Worm (Caenorhabditis elegans) whole organism, L1 larva: Measurements from ENCODE around the gene ZK666.14.

Source experiments
- efl-3 ChIP-seq: fragments of 200-800 bp; sonication (Bioruptor generic); optimal IDR thresholded peaks from 2 replicates; lab custom pipeline; 2018; ENCODE audit warnings: mild to moderate bottlenecking, missing genetic modification characterization, missing compliant biosample characterization
- elt-3 ChIP-seq, 6 experiments: fragments of 150-350 bp in 1 of 6; sonication (generic microtip); optimal IDR thresholded peaks; 2 replicates each; lab custom pipeline; 2017 to 2018; ENCODE audit warnings: missing biosample characterization in 6 of 6, missing genetic modification characterization in 6 of 6, inconsistent platforms in 1 of 6
- fos-1 ChIP-seq: fragments of 150-350 bp; optimal IDR thresholded peaks from 2 replicates; lab custom pipeline; 2014; ENCODE audit warnings: missing biosample characterization, missing genetic modification characterization
- lin-13 ChIP-seq: fragments of 150-350 bp; optimal IDR thresholded peaks from 2 replicates; lab custom pipeline; 2014; ENCODE audit warnings: missing biosample characterization, missing genetic modification reagents, missing genetic modification characterization
- lin-35 ChIP-seq, 2 experiments: fragments of 150-350 bp; optimal IDR thresholded peaks; 2 replicates each; lab custom pipeline; 2014; ENCODE audit warnings: missing biosample characterization in 2 of 2, missing genetic modification characterization in 2 of 2, missing genetic modification reagents in 2 of 2
- nhr-11 ChIP-seq: fragments of 150-350 bp; optimal IDR thresholded peaks from 2 replicates; lab custom pipeline; 2014; ENCODE audit warnings: missing biosample characterization, missing genetic modification characterization
- nhr-12 ChIP-seq: sonication (generic microtip); optimal IDR thresholded peaks from 2 replicates; lab custom pipeline; 2017; ENCODE audit warnings: missing biosample characterization, missing genetic modification characterization
- nhr-28 ChIP-seq: fragments of 150-350 bp; optimal IDR thresholded peaks from 2 replicates; lab custom pipeline; 2014; ENCODE audit warnings: missing biosample characterization, missing genetic modification characterization
- nhr-77 ChIP-seq: fragments of 150-350 bp; optimal IDR thresholded peaks from 2 replicates; lab custom pipeline; 2014; ENCODE audit warnings: missing biosample characterization, missing genetic modification characterization
- skn-1 ChIP-seq: fragments of 150-350 bp; optimal IDR thresholded peaks from 2 replicates; lab custom pipeline; 2014; ENCODE audit warnings: missing biosample characterization, missing genetic modification characterization
- snu-23 ChIP-seq: sonication (generic microtip); optimal IDR thresholded peaks from 2 replicates; lab custom pipeline; 2016; ENCODE audit warnings: missing genetic modification characterization, missing compliant biosample characterization
- tbx-2 ChIP-seq: sonication (generic microtip); optimal IDR thresholded peaks from 2 replicates; lab custom pipeline; 2016; ENCODE audit warnings: missing genetic modification characterization, missing compliant biosample characterization

DNA sequence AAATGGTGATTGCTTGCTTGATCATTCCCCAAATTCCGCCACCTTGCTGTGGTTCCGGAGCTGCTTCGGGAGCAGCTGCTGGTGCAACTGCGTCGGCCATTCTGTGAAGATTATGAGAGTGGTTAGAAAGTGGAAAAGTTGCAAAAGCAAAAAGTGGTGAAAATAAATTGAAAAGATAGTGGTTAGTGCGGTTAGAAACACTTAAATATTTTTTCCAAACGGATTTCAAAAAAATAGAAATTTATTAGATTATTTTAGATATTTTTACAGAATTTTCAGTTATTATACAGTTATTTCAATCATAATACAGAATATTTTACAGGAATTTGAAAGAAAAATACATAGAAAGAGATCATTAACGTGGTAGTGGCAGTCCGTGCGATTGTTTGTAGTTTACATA is 43.0 kb downstream of the ZK666.14 start, which contains the start of gene R166.2:
- no peak for TF ChIP-seq nhr-28 (tag; lab: Kevin White, UChicago)
- no peak for TF ChIP-seq lin-35 (GFP tag; optimal IDR thresholded peaks at IDR 0.05; lab: Kevin White, UChicago)
- TF ChIP-seq nhr-12: no peak
- TF ChIP-seq tbx-2 (tag; lab: Kevin White, UChicago): no peak
- no peak for TF ChIP-seq elt-3 (tag; optimal IDR thresholded peaks at IDR 0.05; lab: Kevin White, UChicago)
- no peak for TF ChIP-seq lin-13 (GFP tag; lab: Kevin White, UChicago)
- TF ChIP-seq nhr-11 (tag; lab: Kevin White, UChicago): no peak
- TF ChIP-seq fos-1 (tag; lab: Kevin White, UChicago): no peak
- no peak for TF ChIP-seq skn-1 (tag; lab: Kevin White, UChicago)
- TF ChIP-seq snu-23 (GFP tag; lab: Kevin White, UChicago): no peak
- TF ChIP-seq nhr-77 (tag; lab: Kevin White, UChicago): no peak
- no peak for TF ChIP-seq efl-3 (GFP tag; lab: Kevin White, UChicago)
